Fruit fly (Drosophila melanogaster) whole organism, pupa: Measurements from ENCODE around the gene Tyler.
A peak's percentile ranks its signal among the peaks of the same experiment; 100 is the strongest.

Experiments
- CG10348 ChIP-seq: fragments of 200-800 bp; sonication (Bioruptor generic); IDR thresholded peaks from 2 replicates; pipeline ENCODE4 v1.3.6; 2022; ENCODE audit warnings: missing biosample characterization, missing genetic modification characterization
- CG12605 ChIP-seq: fragments of 200-800 bp; sonication (Bioruptor generic); IDR thresholded peaks from 2 replicates; pipeline ENCODE4 v1.3.6; 2022; ENCODE audit warnings: missing biosample characterization, missing genetic modification characterization
- CG13204 ChIP-seq: fragments of 200-800 bp; sonication (Bioruptor generic); optimal IDR thresholded peaks from 2 replicates; lab custom pipeline; 2018; ENCODE audit warnings: missing biosample characterization, mild to moderate bottlenecking, missing genetic modification characterization, moderate library complexity
- CG14655 ChIP-seq: fragments of 200-800 bp; sonication (Bioruptor generic); optimal IDR thresholded peaks from 3 replicates; lab custom pipeline; 2017; ENCODE audit warnings: mild to moderate bottlenecking, missing biosample characterization, missing genetic modification reagents, missing genetic modification characterization
- CG15710 ChIP-seq: fragments of 200-800 bp; sonication (Bioruptor generic); optimal IDR thresholded peaks from 2 replicates; lab custom pipeline; 2018; ENCODE audit warnings: missing biosample characterization, mild to moderate bottlenecking, missing genetic modification characterization, moderate library complexity
- CG17806 ChIP-seq: fragments of 200-800 bp; sonication (Bioruptor generic); optimal IDR thresholded peaks from 2 replicates; lab custom pipeline; 2018; ENCODE audit warnings: missing biosample characterization, mild to moderate bottlenecking, missing genetic modification characterization, moderate library complexity
- CG32121 ChIP-seq: fragments of 200-800 bp; sonication (Bioruptor generic); IDR thresholded peaks from 2 replicates; pipeline ENCODE4 v1.3.6; 2022; ENCODE audit warnings: missing biosample characterization, missing genetic modification characterization
- CG34367 ChIP-seq: fragments of 200-800 bp; sonication (Bioruptor generic); optimal IDR thresholded peaks from 2 replicates; lab custom pipeline; 2018; ENCODE audit warnings: missing biosample characterization, mild to moderate bottlenecking, missing genetic modification characterization
- CG4496 ChIP-seq: fragments of 200-800 bp; sonication (Bioruptor generic); IDR thresholded peaks from 3 replicates; pipeline ENCODE4 v1.3.6; 2022; ENCODE audit warnings: missing biosample characterization, missing genetic modification characterization
- CG8159 ChIP-seq: fragments of 200-800 bp; sonication (Bioruptor generic); optimal IDR thresholded peaks from 3 replicates; lab custom pipeline; 2018; ENCODE audit warnings: missing biosample characterization, mild to moderate bottlenecking, missing genetic modification characterization, moderate library complexity
- CG8301 ChIP-seq: fragments of 200-800 bp; sonication (Bioruptor generic); optimal IDR thresholded peaks from 2 replicates; lab custom pipeline; 2018; ENCODE audit warnings: missing biosample characterization, mild to moderate bottlenecking, missing genetic modification characterization
- CG9948 ChIP-seq: fragments of 200-800 bp; sonication (Bioruptor generic); optimal IDR thresholded peaks from 2 replicates; lab custom pipeline; 2018; ENCODE audit warnings: missing biosample characterization, mild to moderate bottlenecking, missing genetic modification characterization, moderate library complexity
- D1 ChIP-seq: fragments of 200-800 bp; sonication (Bioruptor generic); optimal IDR thresholded peaks from 2 replicates; lab custom pipeline; 2018; ENCODE audit warnings: missing biosample characterization, mild to moderate bottlenecking, missing genetic modification characterization, moderate library complexity
- EcR ChIP-seq: fragments of 200-800 bp; sonication (Bioruptor generic); optimal IDR thresholded peaks from 3 replicates; lab custom pipeline; 2019; ENCODE audit warnings: missing biosample characterization, missing genetic modification characterization, mild to moderate bottlenecking, moderate library complexity, missing genetic modification reagents
- Ets98B ChIP-seq: fragments of 200-800 bp; sonication (Bioruptor generic); IDR thresholded peaks from 2 replicates; pipeline ENCODE4 v1.3.6; 2022; ENCODE audit warnings: missing biosample characterization, missing genetic modification characterization
- Pif1A ChIP-seq: fragments of 200-800 bp; sonication (Bioruptor generic); optimal IDR thresholded peaks from 3 replicates; lab custom pipeline; 2016; ENCODE audit warnings: missing biosample characterization, missing genetic modification characterization
- Pif1B ChIP-seq: fragments of 200-800 bp; sonication (Bioruptor generic); optimal IDR thresholded peaks from 3 replicates; lab custom pipeline; 2016; ENCODE audit warnings: missing biosample characterization, missing genetic modification characterization
- Snoo ChIP-seq: fragments of 200-800 bp; sonication (Bioruptor generic); optimal IDR thresholded peaks from 3 replicates; lab custom pipeline; 2017; ENCODE audit warnings: missing biosample characterization, mild to moderate bottlenecking, missing genetic modification characterization, inconsistent platforms
- fd96Ca ChIP-seq: fragments of 200-800 bp; sonication (Bioruptor generic); IDR thresholded peaks from 3 replicates; pipeline ENCODE4 v1.3.6; 2022; ENCODE audit warnings: missing biosample characterization, missing genetic modification characterization
- gl ChIP-seq: fragments of 200-800 bp; sonication (Bioruptor generic); optimal IDR thresholded peaks from 2 replicates; lab custom pipeline; 2018; ENCODE audit warnings: missing biosample characterization, mild to moderate bottlenecking, missing genetic modification characterization
- rn ChIP-seq: fragments of 200-800 bp; sonication (Bioruptor generic); IDR thresholded peaks from 2 replicates; pipeline ENCODE4 v1.3.6; 2022; ENCODE audit warnings: missing biosample characterization, missing genetic modification characterization

The Tyler gene

dm6 chrX:19608042-19608609 lies 3.2 kb upstream of the Tyler start:
- TF ChIP-seq D1 (tag; lab: Kevin White, UChicago) (no peak), CG8159 (no peak), EcR (GFP tag; lab: Kevin White, UChicago) (peak; percentile 51), Pif1A (GFP tag; lab: Kevin White, UChicago) (no peak), CG4496 (GFP tag; lab: Robert Waterston, UW) (no peak)

- TF ChIP-seq fd96Ca (GFP tag; lab: Robert Waterston, UW) (no peak), CG4496 (GFP tag; lab: Robert Waterston, UW) (peak; percentile 83), CG12605 (GFP tag; lab: Robert Waterston, UW) (peak; percentile 57), EcR (GFP tag; lab: Kevin White, UChicago) (no peak), CG32121 (GFP tag; lab: Robert Waterston, UW) (no peak), rn (GFP tag; lab: Robert Waterston, UW) (no peak), CG34367 (tag; lab: Kevin White, UChicago) (peak; percentile 45), CG14655 (GFP tag; lab: Kevin White, UChicago) (no peak), CG8301 (tag; lab: Kevin White, UChicago) (no peak), D1 (tag; lab: Kevin White, UChicago) (no peak), CG9948 (no peak), CG15710 (no peak), Pif1B (GFP tag; lab: Kevin White, UChicago) (no peak), Snoo (peak; percentile 60), gl (tag; lab: Kevin White, UChicago) (peak; percentile 34), Ets98B (GFP tag; lab: Robert Waterston, UW) (peak; percentile 10; the same call in 1 of the 2 replicates)
Measured at dm6 chrX:19613473-19613872, 2.1 kb downstream of the Tyler start.

- TF ChIP-seq CG17806 (no peak), rn (GFP tag; lab: Robert Waterston, UW) (no peak), Pif1A (GFP tag; lab: Kevin White, UChicago) (no peak), Ets98B (GFP tag; lab: Robert Waterston, UW) (no peak), EcR (GFP tag; lab: Kevin White, UChicago) (no peak), fd96Ca (GFP tag; lab: Robert Waterston, UW) (no peak)
Measured at dm6 chrX:19615990-19616663, 4.8 kb downstream of the Tyler start, which contains the start of gene CG14210. Gene CG14210 (plus strand): TSS chrX:19616196.

dm6 chrX:19618183-19618740 lies 6.9 kb downstream of the Tyler start, which contains the start of the genes Pstk and Tim9b:
Gene Pstk (minus strand): TSS chrX:19618537.
Gene Tim9b (minus strand): TSS chrX:19618537.
- TF ChIP-seq CG12605 (GFP tag; lab: Robert Waterston, UW) (no peak), CG9948 (no peak), gl (tag; lab: Kevin White, UChicago) (no peak), Ets98B (GFP tag; lab: Robert Waterston, UW) (no peak), CG17806 (no peak), CG4496 (GFP tag; lab: Robert Waterston, UW) (no peak), fd96Ca (GFP tag; lab: Robert Waterston, UW) (no peak), CG32121 (GFP tag; lab: Robert Waterston, UW) (no peak), CG14655 (GFP tag; lab: Kevin White, UChicago) (no peak), rn (GFP tag; lab: Robert Waterston, UW) (no peak), CG13204 (GFP tag; lab: Kevin White, UChicago) (no peak), D1 (tag; lab: Kevin White, UChicago) (no peak), CG34367 (tag; lab: Kevin White, UChicago) (no peak), Pif1A (GFP tag; lab: Kevin White, UChicago) (no peak), CG8159 (no peak), Snoo (no peak), CG15710 (no peak), Pif1B (GFP tag; lab: Kevin White, UChicago) (no peak)

- no peak for TF ChIP-seq EcR (GFP tag; lab: Kevin White, UChicago)
- no peak for TF ChIP-seq CG8301 (tag; lab: Kevin White, UChicago)
- TF ChIP-seq CG13204 (GFP tag; lab: Kevin White, UChicago) = no peak
- TF ChIP-seq gl (tag; lab: Kevin White, UChicago) = no peak
- TF ChIP-seq CG10348 (GFP tag; lab: Robert Waterston, UW) = no peak
- no peak for TF ChIP-seq CG34367 (tag; lab: Kevin White, UChicago)
- TF ChIP-seq Pif1A (GFP tag; lab: Kevin White, UChicago) = no peak
Measured at dm6 chrX:19621145-19621544, 9.8 kb downstream of the Tyler start, which contains the start of gene CG14221. Gene CG14221 (minus strand): TSS chrX:19621245.

- TF ChIP-seq EcR (GFP tag; lab: Kevin White, UChicago) (no peak), rn (GFP tag; lab: Robert Waterston, UW) (no peak), CG15710 (no peak), CG9948 (no peak), CG4496 (GFP tag; lab: Robert Waterston, UW) (no peak), Pif1A (GFP tag; lab: Kevin White, UChicago) (no peak), CG13204 (GFP tag; lab: Kevin White, UChicago) (no peak), CG14655 (GFP tag; lab: Kevin White, UChicago) (no peak), Ets98B (GFP tag; lab: Robert Waterston, UW) (no peak), CG34367 (tag; lab: Kevin White, UChicago) (no peak), Snoo (no peak), CG8159 (no peak)
Measured at dm6 chrX:19622924-19623323, 11.6 kb downstream of the Tyler start, which contains the start of the genes Naa20A and MKP-4. Gene Naa20A (minus strand): TSS chrX:19623074. Gene MKP-4 (plus strand): TSS chrX:19623114.
